Worm (Caenorhabditis elegans): ENCODE measurements around the gene F10C5.3.

F10C5.3 gene

DNA sequence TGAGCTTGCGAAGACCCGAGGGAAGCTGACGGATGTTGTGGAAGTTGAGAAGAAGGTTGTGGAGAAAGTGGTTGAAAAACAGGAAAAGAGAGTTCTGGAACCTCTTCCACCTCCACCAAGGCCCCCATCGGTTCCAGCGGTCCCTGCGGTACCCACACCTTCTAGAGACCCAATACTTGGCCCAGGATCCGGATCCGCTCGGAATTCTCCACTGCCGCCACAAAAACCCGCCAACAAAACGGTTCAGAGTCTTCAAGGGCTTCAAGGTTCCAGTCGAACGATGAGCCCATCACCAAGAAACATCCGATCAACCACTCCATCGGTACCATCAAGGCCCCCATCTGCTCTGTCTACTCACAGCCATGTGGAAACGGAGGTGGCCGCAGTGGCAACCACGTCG lies 46.6 kb upstream of the F10C5.3 start:
- no peak for TF ChIP-seq nhr-84 (tag; optimal IDR thresholded peaks at IDR 0.05)
- TF ChIP-seq lin-13 (GFP tag; optimal IDR thresholded peaks at IDR 0.05), result no peak
- no peak for TF ChIP-seq alr-1 (tag; optimal IDR thresholded peaks at IDR 0.05; ENCODE audit: borderline replicate concordance)
- no peak for TF ChIP-seq sox-4 (tag; optimal IDR thresholded peaks at IDR 0.05)
- TF ChIP-seq ceh-8 (GFP tag; optimal IDR thresholded peaks at IDR 0.05), result no peak
- TF ChIP-seq fkh-8 (tag; optimal IDR thresholded peaks at IDR 0.05), result no peak
- no peak for TF ChIP-seq zag-1 (tag; optimal IDR thresholded peaks at IDR 0.05)
- no peak for TF ChIP-seq irx-1 (tag; optimal IDR thresholded peaks at IDR 0.05)
- no peak for TF ChIP-seq dpl-1 (GFP tag; optimal IDR thresholded peaks at IDR 0.05)
- TF ChIP-seq egl-13 (tag; optimal IDR thresholded peaks at IDR 0.05), result no peak
- no peak for TF ChIP-seq snu-23 (GFP tag; optimal IDR thresholded peaks at IDR 0.05)
- no peak for TF ChIP-seq nhr-90 (tag; optimal IDR thresholded peaks at IDR 0.05; ENCODE audit: poor library complexity)
- TF ChIP-seq pag-3 (tag; optimal IDR thresholded peaks at IDR 0.05; ENCODE audit: borderline replicate concordance, insufficient read depth), result no peak
- TF ChIP-seq hlh-4 (tag; optimal IDR thresholded peaks at IDR 0.05), result no peak
- TF ChIP-seq swsn-7 (tag; optimal IDR thresholded peaks at IDR 0.05), result no peak
- no peak for TF ChIP-seq skn-1 (tag; optimal IDR thresholded peaks at IDR 0.05)

DNA sequence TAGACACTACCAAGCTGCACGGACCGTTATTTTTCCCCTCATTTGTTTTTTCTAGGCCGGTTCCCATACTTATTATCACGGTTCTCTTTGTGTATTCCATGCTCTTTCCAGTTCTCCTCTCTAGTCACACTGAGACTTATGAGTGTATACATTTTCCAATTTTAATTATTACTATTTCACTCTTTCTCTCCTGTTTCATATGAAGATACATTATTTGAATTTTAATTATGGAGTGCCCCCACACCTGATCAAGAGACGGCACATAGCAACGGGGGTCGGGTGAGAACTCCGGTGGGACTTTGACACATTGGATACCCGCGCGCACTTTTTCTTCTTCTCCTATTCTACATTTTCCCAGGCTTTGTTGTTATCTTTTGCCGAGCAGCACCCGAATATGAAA lies 43.7 kb upstream of the F10C5.3 start, which contains the start of gene affl-1:
Gene affl-1, plus strand, starts transcription at position 301 of the 400 bp plus-strand sequence.
- TF ChIP-seq efl-1 (optimal IDR thresholded peaks at IDR 0.05), result no peak
- peak in 1 of 2 experiments; percentile 60 for TF ChIP-seq efl-1 (GFP tag; optimal IDR thresholded peaks at IDR 0.05 in 1 of 2)
- no peak for TF ChIP-seq blmp-1 (tag; optimal IDR thresholded peaks at IDR 0.05)

ce11 chrIII:444101-444500 lies 39.6 kb upstream of the F10C5.3 start, which contains the start of gene Y55B1BR.8:
Gene Y55B1BR.8, plus strand, starts transcription at chrIII:444401.
- TF ChIP-seq C34B4.2 (tag; optimal IDR thresholded peaks at IDR 0.05) (no peak), fkh-8 (tag; optimal IDR thresholded peaks at IDR 0.05) (peak; percentile 25), mep-1 (tag; optimal IDR thresholded peaks at IDR 0.05) (no peak), ceh-8 (GFP tag; optimal IDR thresholded peaks at IDR 0.05) (peak; percentile 52)

ce11 chrIII:445515-445914 lies 38.2 kb upstream of the F10C5.3 start:
- peak; percentile 83 for TF ChIP-seq alr-1 (tag; optimal IDR thresholded peaks at IDR 0.05; ENCODE audit: borderline replicate concordance)

DNA sequence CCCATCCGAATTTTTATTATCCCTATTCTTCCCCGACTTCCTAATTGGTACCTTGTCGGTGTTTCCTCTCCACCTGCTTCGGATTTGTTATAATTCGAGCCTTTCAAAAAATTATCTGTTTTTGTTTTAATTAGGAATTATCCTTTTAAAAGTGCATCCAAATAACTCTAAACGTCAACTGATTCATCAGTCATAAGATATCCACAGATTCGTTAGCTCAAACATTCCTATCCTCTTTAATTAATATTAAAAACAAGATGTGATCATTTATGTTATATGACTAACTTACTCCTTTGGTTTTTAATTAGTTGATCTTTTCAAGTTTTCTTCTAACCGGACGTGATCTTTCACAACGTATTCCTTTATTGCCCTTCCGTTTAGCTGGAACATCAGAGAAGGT lies 36.8 kb upstream of the F10C5.3 start:
- TF ChIP-seq ceh-8 (GFP tag; optimal IDR thresholded peaks at IDR 0.05) (peak; percentile 91), egl-27 (tag; optimal IDR thresholded peaks at IDR 0.05) (no peak)

- TF ChIP-seq efl-3 (GFP tag; optimal IDR thresholded peaks at IDR 0.05), result no peak
- TF ChIP-seq fkh-10 (GFP tag; optimal IDR thresholded peaks at IDR 0.05), result peak; percentile 82
- peak; percentile 56 for TF ChIP-seq lin-14 (GFP tag; optimal IDR thresholded peaks at IDR 0.05)
Observed at ce11 chrIII:455793-456192, 27.9 kb upstream of the F10C5.3 start.

ce11 chrIII:463711-464110 lies 20.0 kb upstream of the F10C5.3 start, which contains the start of gene Y55B1BR.6:
Gene Y55B1BR.6, minus strand, starts transcription at chrIII:463811.
- TF ChIP-seq fkh-8 (tag; optimal IDR thresholded peaks at IDR 0.05), result no peak
- no peak for TF ChIP-seq zag-1 (tag; optimal IDR thresholded peaks at IDR 0.05)
- TF ChIP-seq snu-23 (GFP tag; optimal IDR thresholded peaks at IDR 0.05), result no peak
- TF ChIP-seq elt-2 (tag; optimal IDR thresholded peaks at IDR 0.05), result no peak
- TF ChIP-seq ama-1 (optimal IDR thresholded peaks at IDR 0.05), result no peak
- no peak for TF ChIP-seq aly-2 (tag; optimal IDR thresholded peaks at IDR 0.05)
- TF ChIP-seq sptf-1 (tag; optimal IDR thresholded peaks at IDR 0.05), result no peak
- TF ChIP-seq fkh-4 (tag; optimal IDR thresholded peaks at IDR 0.05; ENCODE audit: borderline replicate concordance), result no peak
- TF ChIP-seq nhr-12 (tag; optimal IDR thresholded peaks at IDR 0.05), result no peak
- TF ChIP-seq zip-4 (GFP tag; optimal IDR thresholded peaks at IDR 0.05), result no peak
- TF ChIP-seq Y116A8C.19 (tag; optimal IDR thresholded peaks at IDR 0.05; ENCODE audit: borderline replicate concordance), result no peak
- TF ChIP-seq ceh-90 (tag; optimal IDR thresholded peaks at IDR 0.05), result no peak
- TF ChIP-seq grh-1 (GFP tag; IDR thresholded peaks at IDR 0.05), result no peak
- no peak for TF ChIP-seq pax-3 (tag; optimal IDR thresholded peaks at IDR 0.05)

Measured in whole organism, L1 larva.